Worm (Caenorhabditis elegans) whole organism, L1 larva: ENCODE data around the gene srlf-36.

ENCODE experiments used
- ceh-88 ChIP-seq: fragments of 200-800 bp; sonication (Bioruptor generic); IDR thresholded peaks from 2 replicates; pipeline ENCODE4 v1.3.6; 2022; ENCODE audit warnings: missing genetic modification characterization, missing compliant biosample characterization
- ces-1 ChIP-seq: fragments of 150-350 bp; optimal IDR thresholded peaks from 2 replicates; lab custom pipeline; 2014; ENCODE audit warnings: missing biosample characterization, missing genetic modification reagents, missing genetic modification characterization
- dpl-1 ChIP-seq, 3 experiments: fragments of 150-350 bp in 2 of 3; sonication (generic microtip) in 1 of 3; optimal IDR thresholded peaks; 2 replicates each; lab custom pipeline; 2014 to 2017; ENCODE audit warnings: missing biosample characterization in 3 of 3, missing genetic modification characterization in 3 of 3, missing genetic modification reagents in 3 of 3
- elt-3 ChIP-seq, 6 experiments: fragments of 150-350 bp in 1 of 6; sonication (generic microtip); optimal IDR thresholded peaks; 2 replicates each; lab custom pipeline; 2017 to 2018; ENCODE audit warnings: missing biosample characterization in 6 of 6, missing genetic modification characterization in 6 of 6, inconsistent platforms in 1 of 6
- fos-1 ChIP-seq: fragments of 150-350 bp; optimal IDR thresholded peaks from 2 replicates; lab custom pipeline; 2014; ENCODE audit warnings: missing biosample characterization, missing genetic modification characterization
- nhr-12 ChIP-seq: sonication (generic microtip); optimal IDR thresholded peaks from 2 replicates; lab custom pipeline; 2017; ENCODE audit warnings: missing biosample characterization, missing genetic modification characterization
- nhr-19 ChIP-seq: fragments of 200-800 bp; sonication (Bioruptor generic); conservative IDR thresholded peaks from 2 replicates; pipeline ENCODE4 v1.3.6; 2022; ENCODE audit warnings: missing genetic modification characterization, missing compliant biosample characterization
- nhr-28 ChIP-seq: fragments of 150-350 bp; optimal IDR thresholded peaks from 2 replicates; lab custom pipeline; 2014; ENCODE audit warnings: missing biosample characterization, missing genetic modification characterization
- rnt-1 ChIP-seq: sonication (generic microtip); optimal IDR thresholded peaks from 2 replicates; lab custom pipeline; 2016; ENCODE audit warnings: mild to moderate bottlenecking, missing genetic modification characterization, moderate library complexity, missing compliant biosample characterization
- skn-1 ChIP-seq: fragments of 150-350 bp; optimal IDR thresholded peaks from 2 replicates; lab custom pipeline; 2014; ENCODE audit warnings: missing biosample characterization, missing genetic modification characterization
- sptf-1 ChIP-seq: fragments of 150-350 bp; optimal IDR thresholded peaks from 2 replicates; lab custom pipeline; 2014; ENCODE audit warnings: missing biosample characterization, missing genetic modification characterization
- unc-62 ChIP-seq: fragments of 150-350 bp; optimal IDR thresholded peaks from 2 replicates; lab custom pipeline; 2014; ENCODE audit warnings: missing biosample characterization, missing genetic modification reagents, missing genetic modification characterization
- zip-4 ChIP-seq: fragments of 200-800 bp; sonication (Bioruptor generic); optimal IDR thresholded peaks from 2 replicates; lab custom pipeline; 2018; ENCODE audit warnings: mild to moderate bottlenecking, missing genetic modification characterization, moderate library complexity, missing compliant biosample characterization

DNA sequence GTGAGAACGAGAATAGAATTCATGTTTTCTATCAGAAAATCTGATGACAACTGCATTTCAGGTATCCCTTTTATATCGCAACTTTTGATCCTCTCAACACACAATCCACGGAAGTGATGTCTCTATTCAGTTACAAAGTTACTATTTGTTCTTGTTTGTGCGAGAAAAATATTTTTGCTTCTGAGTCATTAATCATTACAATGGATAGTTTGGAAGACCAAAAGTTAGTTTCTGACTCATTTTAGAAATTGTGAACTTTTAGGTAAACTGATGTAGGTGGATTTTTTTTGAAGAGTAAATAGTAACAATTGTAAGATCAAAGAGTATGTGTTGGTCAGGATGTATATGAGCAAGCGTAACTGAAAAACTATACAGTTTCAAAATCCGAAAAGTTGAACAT lies at the start of gene srlf-36:
- TF ChIP-seq sptf-1 (tag; lab: Kevin White, UChicago), result no peak
- TF ChIP-seq ces-1, result no peak
- no peak for TF ChIP-seq ceh-88 (GFP tag; lab: Robert Waterston, UW)
- TF ChIP-seq unc-62 (GFP tag; lab: Kevin White, UChicago), result no peak
- no peak for TF ChIP-seq nhr-28
- TF ChIP-seq nhr-19 (GFP tag; lab: Robert Waterston, UW), result no peak
- no peak for TF ChIP-seq dpl-1 (GFP tag; optimal IDR thresholded peaks at IDR 0.05; lab: Kevin White, UChicago)
- no peak for TF ChIP-seq elt-3 (tag; optimal IDR thresholded peaks at IDR 0.05; lab: Kevin White, UChicago)
- TF ChIP-seq fos-1 (tag; lab: Kevin White, UChicago), result no peak
- TF ChIP-seq rnt-1 (tag; lab: Kevin White, UChicago), result no peak
- no peak for TF ChIP-seq skn-1 (tag; lab: Kevin White, UChicago)
- TF ChIP-seq nhr-12 (tag; lab: Kevin White, UChicago), result no peak
- no peak for TF ChIP-seq zip-4 (GFP tag; lab: Kevin White, UChicago)
